Worm (Caenorhabditis elegans) whole organism, early embryonic: ENCODE results near the gene F45E4.5.
"Not testable (repeated sequence)": the region's sequence is repeated elsewhere in the genome, so short reads cannot be mapped to it uniquely, and the experiment has no call there.

Experiments used
- B0310.2 ChIP-seq: sonication (generic microtip); optimal IDR thresholded peaks from 2 replicates; lab custom pipeline; 2016; ENCODE audit warnings: mild to moderate bottlenecking, missing genetic modification characterization, missing compliant biosample characterization
- F13C5.2 ChIP-seq: sonication (generic microtip); optimal IDR thresholded peaks from 2 replicates; lab custom pipeline; 2017; ENCODE audit warnings: mild to moderate bottlenecking, missing genetic modification characterization, inconsistent platforms, missing compliant biosample characterization
- aly-1 ChIP-seq: sonication (generic microtip); optimal IDR thresholded peaks from 2 replicates; lab custom pipeline; 2016; ENCODE audit warnings: missing genetic modification characterization, missing compliant biosample characterization
- ama-1 ChIP-seq: fragments of 150-350 bp; optimal IDR thresholded peaks from 2 replicates; lab custom pipeline; 2014
- ceh-13 ChIP-seq: fragments of 200-800 bp; sonication (Bioruptor generic); optimal IDR thresholded peaks from 2 replicates; lab custom pipeline; 2018; ENCODE audit warnings: mild to moderate bottlenecking, missing genetic modification characterization, missing compliant biosample characterization
- ceh-36 ChIP-seq: sonication (generic microtip); optimal IDR thresholded peaks from 2 replicates; lab custom pipeline; 2016; ENCODE audit warnings: missing genetic modification characterization, inconsistent platforms, missing compliant biosample characterization
- ets-7 ChIP-seq: sonication (generic microtip); optimal IDR thresholded peaks from 2 replicates; lab custom pipeline; 2016; ENCODE audit warnings: missing genotype, missing genetic modification characterization, missing compliant biosample characterization
- flt-1 ChIP-seq: fragments of 200-800 bp; sonication (Bioruptor generic); IDR thresholded peaks from 2 replicates; pipeline ENCODE4 v1.3.6; 2022; ENCODE audit warnings: missing genetic modification characterization, missing compliant biosample characterization
- hmbx-1 ChIP-seq: sonication (generic microtip); optimal IDR thresholded peaks from 2 replicates; lab custom pipeline; 2016; ENCODE audit warnings: mild to moderate bottlenecking, missing genetic modification characterization, missing compliant biosample characterization
- hmg-4 ChIP-seq: fragments of 200-800 bp; sonication (Bioruptor generic); optimal IDR thresholded peaks from 2 replicates; lab custom pipeline; 2018; ENCODE audit warnings: mild to moderate bottlenecking, missing genetic modification characterization, missing compliant biosample characterization
- hnd-1 ChIP-seq: sonication (generic microtip); optimal IDR thresholded peaks from 2 replicates; lab custom pipeline; 2016; ENCODE audit warnings: missing genetic modification characterization, missing compliant biosample characterization
- pes-1 ChIP-seq: fragments of 200-800 bp; sonication (Bioruptor generic); IDR thresholded peaks from 2 replicates; pipeline ENCODE4 v1.3.6; 2022; ENCODE audit warnings: missing genetic modification reagents, missing genetic modification characterization, missing compliant biosample characterization
- scrt-1 ChIP-seq: fragments of 200-800 bp; sonication (Bioruptor generic); IDR thresholded peaks from 2 replicates; pipeline ENCODE4 v1.3.6; 2022; ENCODE audit warnings: missing genetic modification characterization, missing compliant biosample characterization
- sea-1 ChIP-seq: fragments of 200-800 bp; sonication (Bioruptor generic); conservative IDR thresholded peaks from 2 replicates; pipeline ENCODE4 v1.3.6; 2022; ENCODE audit warnings: missing genetic modification characterization, missing compliant biosample characterization
- tbx-11 ChIP-seq: fragments of 200-800 bp; sonication (Bioruptor generic); IDR thresholded peaks from 2 replicates; pipeline ENCODE4 v1.3.6; 2022; ENCODE audit warnings: missing genetic modification characterization, missing compliant biosample characterization
- tbx-37 ChIP-seq: fragments of 200-800 bp; sonication (Bioruptor generic); conservative IDR thresholded peaks from 2 replicates; pipeline ENCODE4 v1.3.6; 2022; ENCODE audit warnings: missing genetic modification reagents, missing genetic modification characterization, missing compliant biosample characterization
- tra-4 ChIP-seq: sonication (generic microtip); optimal IDR thresholded peaks from 2 replicates; lab custom pipeline; 2017; ENCODE audit warnings: missing genetic modification characterization, missing compliant biosample characterization

F45E4.5 gene

DNA sequence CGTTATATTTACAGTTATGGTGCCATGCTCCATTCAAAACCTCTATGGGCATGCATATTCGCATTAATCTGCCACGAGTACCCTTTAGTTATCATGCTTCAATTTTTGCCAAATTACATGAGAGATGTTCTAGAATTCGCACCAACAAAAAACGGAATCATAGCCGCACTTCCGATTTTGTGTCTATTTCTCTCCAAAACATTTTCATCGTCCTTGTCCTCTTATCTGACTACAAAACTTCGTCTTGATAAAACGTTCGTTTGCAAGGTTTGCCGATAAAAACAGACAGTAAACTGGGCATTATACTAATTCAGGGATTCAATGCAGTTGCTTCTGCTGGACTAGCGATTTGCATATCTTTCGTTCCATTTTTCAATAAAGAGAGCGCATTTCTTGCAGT, 24.4 kb upstream of the F45E4.5 start:
- TF ChIP-seq B0310.2 (tag; lab: Kevin White, UChicago) (no peak), sea-1 (no peak), ceh-13 (GFP tag; lab: Kevin White, UChicago) (no peak), flt-1 (GFP tag; lab: Robert Waterston, UW) (no peak), hmg-4 (GFP tag; lab: Kevin White, UChicago) (no peak)

DNA sequence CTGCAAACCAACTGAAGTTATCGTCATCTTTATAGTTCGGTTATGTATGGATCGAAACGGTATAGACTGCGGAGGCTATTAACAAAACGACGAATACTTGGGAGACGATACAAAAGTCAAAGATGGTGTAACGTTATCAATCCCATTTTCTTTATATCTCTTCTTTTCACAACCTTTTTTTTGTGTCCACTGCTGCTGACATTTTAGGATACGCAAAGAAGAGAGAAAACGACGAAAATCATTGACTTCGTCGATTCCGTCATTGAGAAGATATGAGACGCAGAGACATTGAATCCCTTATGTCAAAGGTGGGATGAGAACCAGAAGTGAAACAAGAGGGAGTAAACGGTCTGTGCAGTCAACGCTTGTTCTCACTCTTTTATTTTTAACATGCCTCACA, 22.3 kb upstream of the F45E4.5 start, which contains the start of gene cima-1:
Gene cima-1, plus strand, starts transcription at position 340 of the 400 bp plus-strand sequence.
- TF ChIP-seq hmg-4 (GFP tag; lab: Kevin White, UChicago) (no peak), aly-1 (tag; lab: Kevin White, UChicago) (no peak), flt-1 (GFP tag; lab: Robert Waterston, UW) (no peak), pes-1 (GFP tag; lab: Robert Waterston, UW) (no peak), scrt-1 (GFP tag; lab: Robert Waterston, UW) (no peak), tbx-37 (no peak)

ce11 chrIV:7650433-7650832, 21.6 kb upstream of the F45E4.5 start:
- TF ChIP-seq hmbx-1 (tag; lab: Kevin White, UChicago) (no peak), pes-1 (GFP tag; lab: Robert Waterston, UW) (no peak), ets-7 (no peak), F13C5.2 (no peak), B0310.2 (tag; lab: Kevin White, UChicago) (no peak), hmg-4 (GFP tag; lab: Kevin White, UChicago) (no peak), sea-1 (no peak), tbx-11 (GFP tag; lab: Robert Waterston, UW) (no peak), ama-1 (lab: Kevin White, UChicago) (no peak), tbx-37 (no peak), scrt-1 (GFP tag; lab: Robert Waterston, UW) (no peak), ceh-36 (no peak), hnd-1 (tag; lab: Kevin White, UChicago) (no peak), aly-1 (tag; lab: Kevin White, UChicago) (no peak), flt-1 (GFP tag; lab: Robert Waterston, UW) (no peak), ceh-13 (GFP tag; lab: Kevin White, UChicago) (no peak)

ce11 chrIV:7646861-7647260, 18.0 kb upstream of the F45E4.5 start:
- TF ChIP-seq sea-1 (no peak), flt-1 (GFP tag; lab: Robert Waterston, UW) (no peak), tbx-11 (GFP tag; lab: Robert Waterston, UW) (no peak), hnd-1 (tag; lab: Kevin White, UChicago) (no peak), B0310.2 (tag; lab: Kevin White, UChicago) (no peak), scrt-1 (GFP tag; lab: Robert Waterston, UW) (no peak), ceh-36 (no peak)

DNA sequence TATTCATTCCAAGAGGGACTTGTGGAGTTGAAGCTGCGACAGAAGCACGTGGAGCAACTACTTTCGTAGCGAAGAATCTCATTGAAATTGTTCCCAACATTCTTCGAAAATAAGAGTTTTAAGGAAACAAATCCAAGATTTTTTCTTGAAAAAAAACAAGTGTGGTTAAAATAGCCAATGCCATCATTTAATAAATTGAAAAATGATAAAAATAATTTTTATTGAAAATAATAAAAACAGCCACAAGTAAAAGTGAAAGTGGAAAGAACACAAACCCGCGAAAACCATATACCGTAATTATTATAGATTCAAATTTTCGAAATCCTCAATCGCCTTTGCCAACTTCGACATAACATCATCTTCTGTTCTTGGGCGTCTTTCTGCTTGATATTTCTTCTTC, 17.3 kb upstream of the F45E4.5 start, which contains the start of gene hmg-5:
Gene hmg-5, minus strand, starts transcription at position 101 of the 400 bp plus-strand sequence.
- TF ChIP-seq tbx-37: no peak
- TF ChIP-seq sea-1: no peak
- no peak for TF ChIP-seq hmg-4 (GFP tag; lab: Kevin White, UChicago)
- TF ChIP-seq tra-4 (tag; lab: Kevin White, UChicago): no peak
- TF ChIP-seq ama-1 (lab: Kevin White, UChicago): no peak
- TF ChIP-seq hnd-1 (tag; lab: Kevin White, UChicago): no peak
- no peak for TF ChIP-seq F13C5.2
- no peak for TF ChIP-seq ceh-13 (GFP tag; lab: Kevin White, UChicago)
- no peak for TF ChIP-seq hmbx-1 (tag; lab: Kevin White, UChicago)
- TF ChIP-seq B0310.2 (tag; lab: Kevin White, UChicago): no peak
- TF ChIP-seq pes-1 (GFP tag; lab: Robert Waterston, UW): no peak
- TF ChIP-seq aly-1 (tag; lab: Kevin White, UChicago): no peak

- TF ChIP-seq scrt-1 (GFP tag; lab: Robert Waterston, UW) (no peak), flt-1 (GFP tag; lab: Robert Waterston, UW) (no peak), ceh-36 (no peak), ets-7 (no peak), sea-1 (no peak), B0310.2 (tag; lab: Kevin White, UChicago) (no peak), F13C5.2 (no peak), ceh-13 (GFP tag; lab: Kevin White, UChicago) (no peak), tra-4 (tag; lab: Kevin White, UChicago) (no peak), pes-1 (GFP tag; lab: Robert Waterston, UW) (no peak), aly-1 (tag; lab: Kevin White, UChicago) (no peak), ama-1 (lab: Kevin White, UChicago) (no peak), hmbx-1 (tag; lab: Kevin White, UChicago) (no peak), hnd-1 (tag; lab: Kevin White, UChicago) (no peak), hmg-4 (GFP tag; lab: Kevin White, UChicago) (no peak)
These were observed 14.1 kb upstream of the F45E4.5 start, which contains the start of gene nlp-20 for ce11 chrIV:7642971-7643370. Gene nlp-20 (minus strand): TSS chrIV:7643071.

DNA sequence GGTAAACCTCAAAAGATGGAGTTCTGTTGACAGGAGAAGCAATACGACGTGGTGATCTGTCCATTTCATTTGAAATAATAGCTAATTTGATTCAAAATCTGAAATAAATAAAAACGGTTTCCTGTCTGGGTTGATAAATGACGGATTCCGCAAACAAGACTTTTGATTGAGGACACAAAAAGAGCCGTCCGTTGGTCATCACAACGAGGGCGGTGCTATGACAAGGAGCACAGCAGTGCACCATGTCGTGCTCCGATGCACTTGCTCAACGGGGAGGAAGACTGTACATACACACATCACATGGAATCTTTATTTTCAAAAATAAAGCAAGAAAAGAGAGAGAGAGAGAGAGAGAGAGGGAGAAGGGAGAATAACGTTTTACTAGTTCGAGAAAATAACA, 12.9 kb upstream of the F45E4.5 start, which contains the start of gene nep-16:
Gene nep-16, minus strand, starts transcription at position 101 of the 400 bp plus-strand sequence.
- TF ChIP-seq hmbx-1 (tag; lab: Kevin White, UChicago): no peak
- TF ChIP-seq B0310.2 (tag; lab: Kevin White, UChicago): no peak
- TF ChIP-seq F13C5.2: no peak
- TF ChIP-seq tbx-37: no peak
- no peak for TF ChIP-seq flt-1 (GFP tag; lab: Robert Waterston, UW)
- TF ChIP-seq pes-1 (GFP tag; lab: Robert Waterston, UW): no peak
- no peak for TF ChIP-seq hnd-1 (tag; lab: Kevin White, UChicago)
- no peak for TF ChIP-seq tra-4 (tag; lab: Kevin White, UChicago)

DNA sequence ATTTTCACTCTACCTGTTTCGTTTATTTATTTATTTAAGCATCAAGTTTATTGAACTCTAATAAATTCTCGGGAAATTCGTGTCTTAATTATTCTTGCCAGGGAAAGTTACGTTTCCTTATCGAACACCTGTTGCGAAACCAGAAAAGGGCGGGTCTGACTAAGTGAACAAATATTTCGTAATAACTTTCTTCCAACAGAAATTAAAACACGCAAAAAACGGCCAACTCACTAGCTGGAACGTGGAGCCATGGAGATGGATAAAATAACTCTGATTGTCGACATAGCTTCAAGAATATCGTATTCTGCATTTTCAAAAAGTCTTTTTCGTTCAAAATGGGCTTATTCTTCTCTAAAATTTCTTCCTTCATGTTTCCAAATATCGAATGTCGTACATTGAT, 5.7 kb upstream of the F45E4.5 start, which contains the start of gene warf-1:
Gene warf-1, plus strand, starts transcription at position 209 of the 400 bp plus-strand sequence.
- not testable (repeated sequence) for TF ChIP-seq hnd-1 (tag; lab: Kevin White, UChicago); tra-4 (tag; lab: Kevin White, UChicago); F13C5.2
